Worm (Caenorhabditis elegans) whole organism, L3 larva: Measurements from ENCODE around the gene F41E6.12.

Experiments used
- ZK546.5 ChIP-seq: sonication (generic microtip); optimal IDR thresholded peaks from 2 replicates; lab custom pipeline; 2017; ENCODE audit warnings: missing biosample characterization, missing genetic modification characterization
- nhr-237 ChIP-seq: fragments of 150-350 bp; optimal IDR thresholded peaks from 2 replicates; lab custom pipeline; 2014; ENCODE audit warnings: missing biosample characterization, missing genetic modification characterization
- nhr-28 ChIP-seq: fragments of 150-350 bp; optimal IDR thresholded peaks from 2 replicates; lab custom pipeline; 2014; ENCODE audit warnings: missing biosample characterization, missing genetic modification characterization
- snpc-4 ChIP-seq: fragments of 150-350 bp; optimal IDR thresholded peaks from 2 replicates; lab custom pipeline; 2014; ENCODE audit warnings: missing biosample characterization, missing genetic modification characterization
- tbx-2 ChIP-seq: sonication (generic microtip); optimal IDR thresholded peaks from 2 replicates; lab custom pipeline; 2016; ENCODE audit warnings: mild to moderate bottlenecking, missing genetic modification characterization, missing compliant biosample characterization
- ztf-4 ChIP-seq: fragments of 150-350 bp; optimal IDR thresholded peaks from 2 replicates; lab custom pipeline; 2014; ENCODE audit warnings: missing biosample characterization, missing genetic modification characterization

DNA sequence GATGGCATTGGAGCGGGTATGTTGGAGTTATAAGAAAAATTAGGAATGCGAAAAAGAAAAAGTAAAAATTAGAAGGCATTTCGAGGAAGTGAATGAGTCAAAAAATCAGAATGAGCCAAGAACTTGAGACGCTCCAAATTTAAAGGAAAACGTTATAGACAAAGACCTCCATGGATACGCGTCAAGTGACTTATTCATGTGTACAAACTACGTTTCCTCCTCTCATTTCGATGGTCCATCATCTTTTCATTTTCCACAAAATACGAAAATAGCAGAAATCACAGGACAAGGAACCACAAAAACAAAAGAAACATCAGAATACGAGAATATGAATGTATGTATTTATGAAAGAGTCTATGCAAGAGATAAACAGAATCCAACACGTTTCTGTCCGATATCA is 12.3 kb upstream of the F41E6.12 start, which contains the start of gene F28A12.3:
- no peak for TF ChIP-seq ztf-4 (tag; lab: Kevin White, UChicago)
- no peak for TF ChIP-seq nhr-28 (tag; lab: Kevin White, UChicago)
- TF ChIP-seq tbx-2 (tag; lab: Kevin White, UChicago): no peak
- TF ChIP-seq snpc-4 (tag; lab: Kevin White, UChicago): no peak
- no peak for TF ChIP-seq nhr-237
- no peak for TF ChIP-seq ZK546.5
